Worm (Caenorhabditis elegans): ENCODE results near the gene W09D6.4.
A peak's percentile ranks its signal among the peaks of the same experiment; 100 is the strongest.

The W09D6.4 gene

DNA sequence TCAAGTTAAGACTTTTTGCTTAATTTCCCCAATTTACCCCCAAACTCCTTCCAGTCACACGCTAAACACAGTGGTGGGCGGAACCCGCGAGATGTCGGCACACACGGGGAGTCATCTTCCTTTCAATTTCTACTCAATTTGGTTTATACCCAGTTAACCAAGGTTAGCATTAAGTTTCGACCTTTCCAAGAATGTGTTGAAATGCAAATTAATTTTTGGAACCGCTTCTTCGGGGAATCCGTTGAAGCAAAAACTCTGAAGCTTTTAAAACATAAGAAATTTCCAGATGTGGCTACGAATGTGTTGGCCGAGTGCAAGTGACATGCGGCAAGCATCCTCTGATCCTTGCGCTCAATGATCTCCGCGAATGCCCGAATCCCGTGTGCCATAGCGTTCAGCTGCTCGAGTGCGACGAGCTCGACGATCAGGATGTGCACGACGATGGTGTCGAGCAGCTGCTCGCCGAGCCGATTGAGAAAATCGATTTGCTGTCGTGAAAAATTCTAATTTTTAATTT lies 11.4 kb downstream of the W09D6.4 start:
- no peak for TF ChIP-seq ztf-11 (tag; optimal IDR thresholded peaks at IDR 0.05)
- peak; percentile 89 for TF ChIP-seq ama-1 (optimal IDR thresholded peaks at IDR 0.05)
- TF ChIP-seq nhr-25 (tag; optimal IDR thresholded peaks at IDR 0.05) = peak; percentile 37
- peak in 1 of 3 experiments; percentile 40 for TF ChIP-seq elt-3 (tag; optimal IDR thresholded peaks at IDR 0.05)
- TF ChIP-seq pqm-1 (tag; optimal IDR thresholded peaks at IDR 0.05) = peak; percentile 24
- peak; percentile 97 for TF ChIP-seq snpc-4 (tag; optimal IDR thresholded peaks at IDR 0.05)
- TF ChIP-seq fkh-10 (GFP tag; optimal IDR thresholded peaks at IDR 0.05) = no peak

DNA sequence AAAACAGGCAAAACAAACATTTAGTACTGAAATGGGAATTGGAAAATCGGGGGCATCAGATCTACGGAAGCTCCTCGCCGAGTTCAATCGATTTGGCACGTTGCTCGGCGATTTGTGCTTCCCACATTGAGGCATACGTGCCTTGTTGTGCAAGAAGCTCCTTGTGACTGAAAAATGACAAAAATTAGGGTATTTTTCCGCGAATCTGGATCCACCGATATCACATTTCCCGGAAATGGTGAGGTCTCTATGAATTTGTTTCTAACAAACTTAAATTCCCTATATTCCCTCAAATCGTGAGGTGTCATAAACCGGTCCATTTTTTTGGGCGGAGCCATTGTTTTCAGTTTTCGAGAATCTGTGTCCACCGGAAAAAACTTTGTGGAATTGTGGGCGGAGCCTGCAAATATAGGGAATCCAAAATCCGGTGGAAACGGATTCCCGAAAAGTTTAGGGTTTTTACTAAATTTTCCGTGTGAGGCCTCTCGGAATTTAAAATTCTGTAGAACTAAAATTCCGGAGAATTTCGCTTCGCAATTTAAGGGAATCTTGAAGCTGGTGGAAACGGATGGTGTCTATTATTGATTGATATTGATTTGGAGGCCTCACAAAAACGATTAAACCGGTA lies 12.2 kb downstream of the W09D6.4 start:
- peak; percentile 50 for TF ChIP-seq lsy-12 (tag; optimal IDR thresholded peaks at IDR 0.05)
- TF ChIP-seq ceh-9 (tag; optimal IDR thresholded peaks at IDR 0.05) = no peak
- no peak for TF ChIP-seq unc-62 (GFP tag; optimal IDR thresholded peaks at IDR 0.05)
- TF ChIP-seq ceh-28 (tag; optimal IDR thresholded peaks at IDR 0.05) = no peak
- no peak for TF ChIP-seq ztf-4 (tag; optimal IDR thresholded peaks at IDR 0.05)
- TF ChIP-seq nfya-1 (tag; optimal IDR thresholded peaks at IDR 0.05; ENCODE audit: insufficient read depth) = peak; percentile 12
- TF ChIP-seq tbx-2 (tag; optimal IDR thresholded peaks at IDR 0.05) = no peak
- no peak for TF ChIP-seq nhr-67 (tag; optimal IDR thresholded peaks at IDR 0.05)
- TF ChIP-seq egl-27 (tag; optimal IDR thresholded peaks at IDR 0.05) = no peak
- no peak for TF ChIP-seq lin-15B (tag; optimal IDR thresholded peaks at IDR 0.05)
- peak; percentile 31 for TF ChIP-seq elt-2 (tag; optimal IDR thresholded peaks at IDR 0.05)
- no peak for TF ChIP-seq R02D3.7 (tag; optimal IDR thresholded peaks at IDR 0.05)
- no peak for TF ChIP-seq skn-1 (tag; optimal IDR thresholded peaks at IDR 0.05)
- TF ChIP-seq ZK546.5 (tag; optimal IDR thresholded peaks at IDR 0.05) = no peak
- TF ChIP-seq ztf-11 (tag; optimal IDR thresholded peaks at IDR 0.05) = no peak
- peak; percentile 57 for TF ChIP-seq nhr-43 (tag; optimal IDR thresholded peaks at IDR 0.05; ENCODE audit: poor library complexity, severe bottlenecking)
- TF ChIP-seq fkh-2 (tag; optimal IDR thresholded peaks at IDR 0.05) = no peak
- TF ChIP-seq lin-39 (tag; optimal IDR thresholded peaks at IDR 0.05) = no peak
- TF ChIP-seq unc-39 (tag; optimal IDR thresholded peaks at IDR 0.05) = no peak
- no peak for TF ChIP-seq nhr-76 (tag; optimal IDR thresholded peaks at IDR 0.05)

DNA sequence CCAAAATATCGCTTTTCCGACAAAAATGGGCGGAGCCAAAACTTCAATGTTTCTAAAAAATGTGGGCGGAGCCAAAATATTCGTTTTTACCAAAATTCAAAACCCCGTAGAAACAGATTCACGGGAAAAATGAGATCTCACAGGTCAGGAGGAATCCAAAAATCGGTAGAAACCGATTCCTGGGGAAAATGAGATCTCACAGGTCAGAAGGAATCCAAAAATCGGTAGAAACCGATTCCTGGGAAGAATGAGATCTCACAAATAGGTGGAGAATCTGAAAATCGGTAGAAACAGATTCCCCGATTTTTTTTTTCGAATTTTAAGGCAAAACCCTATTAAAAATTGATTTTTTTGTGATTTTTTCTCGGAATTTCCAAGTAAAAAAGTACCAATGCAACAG lies 13.9 kb downstream of the W09D6.4 start:
- TF ChIP-seq nhr-11 (tag; optimal IDR thresholded peaks at IDR 0.05) (no peak), lin-39 (tag; optimal IDR thresholded peaks at IDR 0.05) (no peak), pha-4 (tag; optimal IDR thresholded peaks at IDR 0.05) (no peak), R02D3.7 (tag; optimal IDR thresholded peaks at IDR 0.05) (no peak), zag-1 (tag; optimal IDR thresholded peaks at IDR 0.05) (no peak), ztf-11 (tag; optimal IDR thresholded peaks at IDR 0.05) (no peak), fkh-2 (tag; optimal IDR thresholded peaks at IDR 0.05) (no peak), egl-5 (tag; optimal IDR thresholded peaks at IDR 0.05) (no peak), mdl-1 (tag; optimal IDR thresholded peaks at IDR 0.05) (no peak), ceh-16 (tag; optimal IDR thresholded peaks at IDR 0.05) (no peak), fkh-10 (GFP tag; optimal IDR thresholded peaks at IDR 0.05) (no peak), eor-1 (tag; optimal IDR thresholded peaks at IDR 0.05) (no peak), tbx-2 (tag; optimal IDR thresholded peaks at IDR 0.05) (no peak)

DNA sequence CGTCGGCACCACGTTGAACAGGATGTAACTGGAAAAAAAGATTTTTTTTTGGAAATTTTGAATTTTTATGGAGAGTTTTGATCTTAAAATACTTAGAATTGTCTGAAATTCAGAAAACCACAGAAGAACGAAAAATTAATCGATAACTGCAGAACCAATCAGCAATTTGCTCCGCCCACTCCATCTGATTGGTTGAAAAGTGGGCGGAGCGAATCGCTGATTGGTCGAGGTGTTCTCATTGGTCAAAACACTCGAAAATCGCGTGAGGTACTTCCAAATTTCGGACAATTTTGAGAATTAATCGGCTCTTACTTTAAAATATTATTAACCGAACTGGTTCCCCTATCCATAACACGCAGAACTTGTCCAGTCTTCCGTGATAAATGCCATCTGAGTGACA lies 16.1 kb downstream of the W09D6.4 start:
- TF ChIP-seq nfya-1 (tag; optimal IDR thresholded peaks at IDR 0.05; ENCODE audit: insufficient read depth) (peak; percentile 81), nhr-67 (tag; optimal IDR thresholded peaks at IDR 0.05) (no peak)

DNA sequence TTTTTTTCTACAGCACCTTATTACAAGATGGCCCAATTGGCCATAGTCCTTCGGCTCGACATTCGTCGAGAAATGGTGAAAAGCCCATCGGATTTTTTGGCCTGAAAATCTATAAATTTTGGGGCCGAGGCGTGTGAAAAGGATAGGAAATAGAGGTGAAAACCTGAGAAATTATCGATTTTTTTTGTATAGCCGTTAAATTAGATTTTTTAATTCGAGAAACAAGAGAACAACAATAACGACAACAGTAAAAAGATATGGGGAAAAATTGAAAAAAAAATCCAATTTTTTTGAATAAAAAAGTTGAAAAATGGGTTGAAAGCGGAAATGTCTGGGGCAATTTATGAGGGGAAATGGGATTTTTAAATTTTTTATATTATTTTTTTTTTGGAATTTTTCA lies 20.3 kb downstream of the W09D6.4 start, which contains the start of gene hmt-1:
hmt-1 (minus strand) TSS at position 101 of the 400 bp plus-strand sequence.
- TF ChIP-seq R02D3.7 (tag; optimal IDR thresholded peaks at IDR 0.05) = no peak
- TF ChIP-seq ZK546.5 (tag; optimal IDR thresholded peaks at IDR 0.05) = no peak
- no peak for TF ChIP-seq egl-5 (tag; optimal IDR thresholded peaks at IDR 0.05)
- no peak for TF ChIP-seq elt-1 (tag; optimal IDR thresholded peaks at IDR 0.05)
- no peak for TF ChIP-seq jun-1 (tag; optimal IDR thresholded peaks at IDR 0.05)
- TF ChIP-seq elt-3 (tag; optimal IDR thresholded peaks at IDR 0.05) = no peak
- no peak for TF ChIP-seq ceh-9 (tag; optimal IDR thresholded peaks at IDR 0.05)
- no peak for TF ChIP-seq pqm-1 (tag; optimal IDR thresholded peaks at IDR 0.05)
- no peak for TF ChIP-seq lin-39 (tag; optimal IDR thresholded peaks at IDR 0.05)
- no peak for TF ChIP-seq nhr-23 (tag; optimal IDR thresholded peaks at IDR 0.05)
- no peak for TF ChIP-seq ztf-4 (tag; optimal IDR thresholded peaks at IDR 0.05)
- TF ChIP-seq nhr-237 (tag; optimal IDR thresholded peaks at IDR 0.05) = no peak
- no peak for TF ChIP-seq ceh-16 (tag; optimal IDR thresholded peaks at IDR 0.05)
- no peak for TF ChIP-seq ceh-82 (tag; optimal IDR thresholded peaks at IDR 0.05)

Measured in whole organism, L3 larva.